Fruit fly (Drosophila melanogaster): ENCODE results near the gene Ndc80.
A peak's percentile ranks its signal among the peaks of the same experiment; 100 is the strongest.

Ndc80 gene

DNA sequence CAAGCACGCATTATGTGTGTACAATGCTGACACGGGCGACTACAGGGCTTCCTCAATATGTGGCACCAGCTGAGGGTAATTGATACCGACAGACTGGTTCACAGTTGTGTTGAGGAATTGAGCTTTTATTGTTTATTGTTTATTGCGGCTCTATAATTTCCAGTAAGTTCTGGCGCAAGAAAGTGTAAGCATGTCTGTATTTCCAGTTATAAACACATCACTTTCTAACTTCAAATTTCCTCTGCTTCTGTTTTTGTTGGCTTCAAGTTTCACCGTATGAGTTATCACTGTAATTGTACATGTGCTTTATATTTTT lies 14.7 kb upstream of the Ndc80 start:
- TF ChIP-seq CG9705 (GFP tag; optimal IDR thresholded peaks at IDR 0.05) (no peak), brk (GFP tag; optimal IDR thresholded peaks at IDR 0.05) (no peak), Abd-B (GFP tag; optimal IDR thresholded peaks at IDR 0.05) (no peak), br (GFP tag; optimal IDR thresholded peaks at IDR 0.05) (no peak), rgr (GFP tag; optimal IDR thresholded peaks at IDR 0.05) (no peak), lola (GFP tag; optimal IDR thresholded peaks at IDR 0.05) (no peak), OdsH (GFP tag; optimal IDR thresholded peaks at IDR 0.05) (no peak), ey (GFP tag; optimal IDR thresholded peaks at IDR 0.05) (peak; percentile 9), psq (GFP tag; optimal IDR thresholded peaks at IDR 0.05) (peak; percentile 4), sage (GFP tag; optimal IDR thresholded peaks at IDR 0.05) (no peak), foxo (GFP tag; optimal IDR thresholded peaks at IDR 0.05) (peak in 1 of 2 experiments; percentile 38), Mio (GFP tag; optimal IDR thresholded peaks at IDR 0.05) (no peak), Vsx2 (GFP tag; optimal IDR thresholded peaks at IDR 0.05; ENCODE audit: partially characterized antibody) (no peak), tai (GFP tag; optimal IDR thresholded peaks at IDR 0.05) (no peak), Hr83 (GFP tag; optimal IDR thresholded peaks at IDR 0.05; ENCODE audit: poor library complexity, severe bottlenecking) (no peak), pan (optimal IDR thresholded peaks at IDR 0.05) (no peak), Jra (GFP tag; optimal IDR thresholded peaks at IDR 0.05) (no peak), h (GFP tag; optimal IDR thresholded peaks at IDR 0.05) (peak; percentile 20), Hnf4 (GFP tag; optimal IDR thresholded peaks at IDR 0.05) (peak; percentile 21), Dif (GFP tag; optimal IDR thresholded peaks at IDR 0.05; ENCODE audit: partially characterized antibody) (no peak), woc (GFP tag; optimal IDR thresholded peaks at IDR 0.05) (no peak), dmrt93B (GFP tag; optimal IDR thresholded peaks at IDR 0.05) (no peak), fru (GFP tag; optimal IDR thresholded peaks at IDR 0.05) (peak; percentile 11), Myc (optimal IDR thresholded peaks at IDR 0.05) (no peak), Dfd (GFP tag; optimal IDR thresholded peaks at IDR 0.05) (no peak), CrebA (GFP tag; optimal IDR thresholded peaks at IDR 0.05; ENCODE audit: borderline replicate concordance) (no peak), CG32264 (GFP tag; optimal IDR thresholded peaks at IDR 0.05) (no peak), Hr78 (GFP tag; optimal IDR thresholded peaks at IDR 0.05) (no peak), N (GFP tag; optimal IDR thresholded peaks at IDR 0.05) (no peak), dsf (GFP tag; optimal IDR thresholded peaks at IDR 0.05; ENCODE audit: borderline replicate concordance) (no peak), jim (GFP tag; optimal IDR thresholded peaks at IDR 0.05) (no peak), usp (GFP tag; optimal IDR thresholded peaks at IDR 0.05) (no peak), dl (GFP tag; optimal IDR thresholded peaks at IDR 0.05; ENCODE audit: insufficient read depth in 1 of 2, partially characterized antibody in 2 of 2) (no peak), GATAd (GFP tag; optimal IDR thresholded peaks at IDR 0.05) (no peak), sv (GFP tag; optimal IDR thresholded peaks at IDR 0.05) (peak; percentile 70), HLH106 (tag; optimal IDR thresholded peaks at IDR 0.05) (peak; percentile 37), Sp1 (GFP tag; optimal IDR thresholded peaks at IDR 0.05) (no peak), Rel (GFP tag; optimal IDR thresholded peaks at IDR 0.05) (no peak), Rel (tag; optimal IDR thresholded peaks at IDR 0.05) (no peak)

DNA sequence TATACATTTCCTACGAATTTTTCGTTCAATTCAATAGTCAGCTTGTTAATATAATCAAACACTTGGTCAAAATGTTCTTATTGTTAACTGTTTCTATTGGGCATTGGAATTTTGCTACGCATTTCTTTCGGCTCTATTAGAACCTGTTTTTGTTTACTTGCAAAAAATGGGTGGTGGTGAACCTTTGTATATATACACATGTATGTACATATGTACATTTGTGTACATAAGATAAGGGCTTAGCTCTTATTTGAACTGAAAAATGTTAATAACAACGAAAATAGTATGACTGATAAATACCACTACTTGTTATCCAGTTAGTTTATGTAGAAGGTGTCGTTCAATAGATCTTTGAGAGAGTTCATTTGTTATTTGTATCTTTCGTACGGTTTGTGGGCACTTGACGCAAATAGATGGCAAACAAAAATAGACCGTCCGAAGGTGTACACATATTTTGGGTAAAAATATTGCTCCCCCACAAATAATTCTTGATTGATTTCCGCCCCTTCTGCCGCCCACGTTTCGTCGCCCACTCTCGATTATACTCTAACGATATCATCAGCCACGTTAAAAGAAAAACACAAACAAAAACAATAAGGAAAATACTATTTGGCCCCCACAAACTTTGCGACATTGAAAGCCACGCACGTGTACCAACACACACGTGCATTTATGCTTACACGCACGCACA lies 14.2 kb upstream of the Ndc80 start:
- no peak for TF ChIP-seq tai (GFP tag; optimal IDR thresholded peaks at IDR 0.05)
- no peak for TF ChIP-seq dmrt93B (GFP tag; optimal IDR thresholded peaks at IDR 0.05)
- TF ChIP-seq lola (GFP tag; optimal IDR thresholded peaks at IDR 0.05): no peak
- TF ChIP-seq sv (GFP tag; optimal IDR thresholded peaks at IDR 0.05): no peak
- TF ChIP-seq psq (GFP tag; optimal IDR thresholded peaks at IDR 0.05): no peak
- TF ChIP-seq Hr78 (GFP tag; optimal IDR thresholded peaks at IDR 0.05): no peak
- TF ChIP-seq CG9705 (GFP tag; optimal IDR thresholded peaks at IDR 0.05): no peak
- no peak for TF ChIP-seq woc (GFP tag; optimal IDR thresholded peaks at IDR 0.05)

Measured in whole organism, wandering third instar larva.